Worm (Caenorhabditis elegans): Measurements from ENCODE around the gene C17H12.3.

DNA sequence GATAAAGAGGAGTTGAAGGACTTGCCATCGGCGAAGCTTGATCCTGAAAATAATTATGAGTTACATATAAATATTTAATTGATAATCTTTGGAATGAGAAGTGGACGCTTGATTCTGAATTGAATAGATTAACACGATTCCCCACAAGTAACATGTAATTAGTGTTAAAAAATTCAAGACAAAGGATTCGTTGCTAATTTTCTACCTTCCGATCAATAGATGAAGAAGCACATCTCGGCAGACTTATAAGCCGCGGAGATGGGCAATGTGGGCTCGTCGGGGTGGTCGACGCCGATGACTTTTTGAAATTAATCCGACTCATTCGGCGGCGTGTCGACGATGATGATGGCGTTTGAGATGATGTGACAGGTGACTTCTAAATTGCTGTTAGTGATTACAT, 48.3 kb downstream of the C17H12.3 start:
- TF ChIP-seq ces-1 (GFP tag; optimal IDR thresholded peaks at IDR 0.05), result no peak
- TF ChIP-seq elt-2 (tag; optimal IDR thresholded peaks at IDR 0.05), result no peak
- TF ChIP-seq lin-15B (tag; optimal IDR thresholded peaks at IDR 0.05), result no peak
- TF ChIP-seq unc-62 (GFP tag; optimal IDR thresholded peaks at IDR 0.05), result no peak
- TF ChIP-seq nhr-20 (tag; optimal IDR thresholded peaks at IDR 0.05), result no peak
- TF ChIP-seq nhr-76 (tag; optimal IDR thresholded peaks at IDR 0.05), result no peak
- no peak for TF ChIP-seq ama-1 (optimal IDR thresholded peaks at IDR 0.05)
- no peak for TF ChIP-seq lin-39 (tag; optimal IDR thresholded peaks at IDR 0.05)
- no peak for TF ChIP-seq fos-1 (tag; optimal IDR thresholded peaks at IDR 0.05)
